Fruit fly (Drosophila melanogaster): ENCODE data around the gene CG4374.

Gene CG4374

dm6 chr3R:23438184-23438787 lies 33.8 kb downstream of the CG4374 start:
- no peak for TF ChIP-seq CG7045 (GFP tag; optimal IDR thresholded peaks at IDR 0.05)
- no peak for TF ChIP-seq CG1620 (GFP tag; optimal IDR thresholded peaks at IDR 0.05)
- TF ChIP-seq kay (GFP tag; ENCODE audit: borderline replicate concordance) = no peak
- TF ChIP-seq Clk (GFP tag; optimal IDR thresholded peaks at IDR 0.05) = no peak
- TF ChIP-seq CG11617 (GFP tag; optimal IDR thresholded peaks at IDR 0.05) = no peak
- TF ChIP-seq Hr96 (GFP tag; optimal IDR thresholded peaks at IDR 0.05) = no peak
- TF ChIP-seq CG14711 (tag; optimal IDR thresholded peaks at IDR 0.05) = no peak
- no peak for TF ChIP-seq pad (GFP tag; optimal IDR thresholded peaks at IDR 0.05)
- TF ChIP-seq CG5204 (GFP tag; optimal IDR thresholded peaks at IDR 0.05) = no peak
- TF ChIP-seq bab1 (GFP tag; optimal IDR thresholded peaks at IDR 0.05) = no peak
- TF ChIP-seq CG12768 (GFP tag; optimal IDR thresholded peaks at IDR 0.05) = no peak
- no peak for TF ChIP-seq tj (GFP tag; optimal IDR thresholded peaks at IDR 0.05)
- TF ChIP-seq CG7101 (tag; optimal IDR thresholded peaks at IDR 0.05) = no peak
- TF ChIP-seq cic (GFP tag; optimal IDR thresholded peaks at IDR 0.05) = no peak
- TF ChIP-seq Mnt (GFP tag; optimal IDR thresholded peaks at IDR 0.05) = no peak
- no peak for TF ChIP-seq cnc (optimal IDR thresholded peaks at IDR 0.05)
- no peak for TF ChIP-seq Crg-1 (GFP tag; optimal IDR thresholded peaks at IDR 0.05)

dm6 chr3R:23431355-23431754 lies 40.7 kb downstream of the CG4374 start:
- TF ChIP-seq CG7045 (GFP tag; optimal IDR thresholded peaks at IDR 0.05) (no peak), CG7101 (tag; optimal IDR thresholded peaks at IDR 0.05) (no peak), cic (GFP tag; optimal IDR thresholded peaks at IDR 0.05) (no peak), pad (GFP tag; optimal IDR thresholded peaks at IDR 0.05) (no peak), CG33017 (tag; optimal IDR thresholded peaks at IDR 0.05) (no peak), CG1620 (GFP tag; optimal IDR thresholded peaks at IDR 0.05) (no peak), ovo (GFP tag; optimal IDR thresholded peaks at IDR 0.05) (no peak), Crg-1 (GFP tag; optimal IDR thresholded peaks at IDR 0.05) (no peak), kay (GFP tag; ENCODE audit: borderline replicate concordance) (no peak), toe (GFP tag; optimal IDR thresholded peaks at IDR 0.05) (no peak), Clk (GFP tag; optimal IDR thresholded peaks at IDR 0.05) (no peak), CG5204 (GFP tag; optimal IDR thresholded peaks at IDR 0.05) (no peak), CG14711 (tag; optimal IDR thresholded peaks at IDR 0.05) (no peak), Mnt (GFP tag; optimal IDR thresholded peaks at IDR 0.05) (no peak)

dm6 chr3R:23425929-23426328 lies 46.1 kb downstream of the CG4374 start, which contains the start of gene CG43694:
Gene CG43694, minus strand, starts transcription at chr3R:23426029.
- TF ChIP-seq toe (GFP tag; optimal IDR thresholded peaks at IDR 0.05) = no peak
- no peak for TF ChIP-seq CG12768 (GFP tag; optimal IDR thresholded peaks at IDR 0.05)
- no peak for TF ChIP-seq cnc (optimal IDR thresholded peaks at IDR 0.05)
- no peak for TF ChIP-seq CG33017 (tag; optimal IDR thresholded peaks at IDR 0.05)
- no peak for TF ChIP-seq CG7045 (GFP tag; optimal IDR thresholded peaks at IDR 0.05)
- TF ChIP-seq Clk (GFP tag; optimal IDR thresholded peaks at IDR 0.05) = no peak
- no peak for TF ChIP-seq ovo (GFP tag; optimal IDR thresholded peaks at IDR 0.05)
- no peak for TF ChIP-seq cic (GFP tag; optimal IDR thresholded peaks at IDR 0.05)
- TF ChIP-seq Mnt (GFP tag; optimal IDR thresholded peaks at IDR 0.05) = no peak
- TF ChIP-seq CG7101 (tag; optimal IDR thresholded peaks at IDR 0.05) = no peak
- no peak for TF ChIP-seq CG5204 (GFP tag; optimal IDR thresholded peaks at IDR 0.05)
- no peak for TF ChIP-seq CG1620 (GFP tag; optimal IDR thresholded peaks at IDR 0.05)
- no peak for TF ChIP-seq Crg-1 (GFP tag; optimal IDR thresholded peaks at IDR 0.05)

dm6 chr3R:23425107-23425506 lies 47.0 kb downstream of the CG4374 start:
- no peak for TF ChIP-seq Mnt (GFP tag; optimal IDR thresholded peaks at IDR 0.05)
- TF ChIP-seq CG14711 (tag; optimal IDR thresholded peaks at IDR 0.05) = no peak
- TF ChIP-seq cic (GFP tag; optimal IDR thresholded peaks at IDR 0.05) = no peak
- TF ChIP-seq CG5204 (GFP tag; optimal IDR thresholded peaks at IDR 0.05) = no peak
- no peak for TF ChIP-seq cnc (optimal IDR thresholded peaks at IDR 0.05)
- no peak for TF ChIP-seq bab1 (GFP tag; optimal IDR thresholded peaks at IDR 0.05)
- no peak for TF ChIP-seq Crg-1 (GFP tag; optimal IDR thresholded peaks at IDR 0.05)
- no peak for TF ChIP-seq kay (GFP tag; ENCODE audit: borderline replicate concordance)
- no peak for TF ChIP-seq Clk (GFP tag; optimal IDR thresholded peaks at IDR 0.05)
- no peak for TF ChIP-seq CG11617 (GFP tag; optimal IDR thresholded peaks at IDR 0.05)
- no peak for TF ChIP-seq CG33017 (tag; optimal IDR thresholded peaks at IDR 0.05)
- TF ChIP-seq ovo (GFP tag; optimal IDR thresholded peaks at IDR 0.05) = no peak
- TF ChIP-seq tj (GFP tag; optimal IDR thresholded peaks at IDR 0.05) = no peak
- TF ChIP-seq Hr96 (GFP tag; optimal IDR thresholded peaks at IDR 0.05) = no peak
- no peak for TF ChIP-seq CG7045 (GFP tag; optimal IDR thresholded peaks at IDR 0.05)
- no peak for TF ChIP-seq pad (GFP tag; optimal IDR thresholded peaks at IDR 0.05)
- TF ChIP-seq CG1620 (GFP tag; optimal IDR thresholded peaks at IDR 0.05) = no peak
- TF ChIP-seq CG12768 (GFP tag; optimal IDR thresholded peaks at IDR 0.05) = no peak
- TF ChIP-seq CG7101 (tag; optimal IDR thresholded peaks at IDR 0.05) = no peak

- TF ChIP-seq CG12768 (GFP tag; optimal IDR thresholded peaks at IDR 0.05) (no peak), ovo (GFP tag; optimal IDR thresholded peaks at IDR 0.05) (no peak)
Measured at dm6 chr3R:23421925-23422324, 50.2 kb downstream of the CG4374 start.

dm6 chr3R:23417650-23418049 lies 54.4 kb downstream of the CG4374 start:
- TF ChIP-seq Clk (GFP tag; optimal IDR thresholded peaks at IDR 0.05) = no peak
- no peak for TF ChIP-seq toe (GFP tag; optimal IDR thresholded peaks at IDR 0.05)
- no peak for TF ChIP-seq bab1 (GFP tag; optimal IDR thresholded peaks at IDR 0.05)
- no peak for TF ChIP-seq pad (GFP tag; optimal IDR thresholded peaks at IDR 0.05)
- TF ChIP-seq CG12768 (GFP tag; optimal IDR thresholded peaks at IDR 0.05) = no peak
- TF ChIP-seq CG7045 (GFP tag; optimal IDR thresholded peaks at IDR 0.05) = no peak
- TF ChIP-seq CG1620 (GFP tag; optimal IDR thresholded peaks at IDR 0.05) = no peak
- no peak for TF ChIP-seq kay (GFP tag; ENCODE audit: borderline replicate concordance)
- no peak for TF ChIP-seq Crg-1 (GFP tag; optimal IDR thresholded peaks at IDR 0.05)
- no peak for TF ChIP-seq CG5204 (GFP tag; optimal IDR thresholded peaks at IDR 0.05)
- no peak for TF ChIP-seq CG14711 (tag; optimal IDR thresholded peaks at IDR 0.05)
- no peak for TF ChIP-seq Hr96 (GFP tag; optimal IDR thresholded peaks at IDR 0.05)
- no peak for TF ChIP-seq CG7101 (tag; optimal IDR thresholded peaks at IDR 0.05)
- no peak for TF ChIP-seq tj (GFP tag; optimal IDR thresholded peaks at IDR 0.05)
- no peak for TF ChIP-seq CG11617 (GFP tag; optimal IDR thresholded peaks at IDR 0.05)
- TF ChIP-seq cnc (optimal IDR thresholded peaks at IDR 0.05) = no peak
- TF ChIP-seq Mnt (GFP tag; optimal IDR thresholded peaks at IDR 0.05) = no peak
- TF ChIP-seq ovo (GFP tag; optimal IDR thresholded peaks at IDR 0.05) = no peak

Measured in whole organism, adult.